Fruit fly (Drosophila melanogaster) Kc167 (cell line): Measurements from ENCODE around the gene CCT6.

Experiments used
- Myc ChIP-seq: fragments of >200 bp; optimal IDR thresholded peaks from 2 replicates; lab custom pipeline; 2017; ENCODE audit warnings: missing external identifiers
- Sin3A ChIP-seq: fragments of >200 bp; optimal IDR thresholded peaks from 2 replicates; lab custom pipeline; 2018; ENCODE audit warnings: missing external identifiers
- h ChIP-seq: fragments of >200 bp; optimal IDR thresholded peaks from 3 replicates; lab custom pipeline; 2018; ENCODE audit warnings: missing external identifiers
- insv ChIP-seq: fragments of >200 bp; optimal IDR thresholded peaks from 3 replicates; lab custom pipeline; 2018; ENCODE audit warnings: missing external identifiers
- psq ChIP-seq: fragments of >200 bp; optimal IDR thresholded peaks from 2 replicates; lab custom pipeline; 2017; ENCODE audit warnings: missing external identifiers
- ttk ChIP-seq: sonication (Bioruptor generic); optimal IDR thresholded peaks from 2 replicates; lab custom pipeline; 2017; ENCODE audit warnings: missing external identifiers

CCT6 gene

DNA sequence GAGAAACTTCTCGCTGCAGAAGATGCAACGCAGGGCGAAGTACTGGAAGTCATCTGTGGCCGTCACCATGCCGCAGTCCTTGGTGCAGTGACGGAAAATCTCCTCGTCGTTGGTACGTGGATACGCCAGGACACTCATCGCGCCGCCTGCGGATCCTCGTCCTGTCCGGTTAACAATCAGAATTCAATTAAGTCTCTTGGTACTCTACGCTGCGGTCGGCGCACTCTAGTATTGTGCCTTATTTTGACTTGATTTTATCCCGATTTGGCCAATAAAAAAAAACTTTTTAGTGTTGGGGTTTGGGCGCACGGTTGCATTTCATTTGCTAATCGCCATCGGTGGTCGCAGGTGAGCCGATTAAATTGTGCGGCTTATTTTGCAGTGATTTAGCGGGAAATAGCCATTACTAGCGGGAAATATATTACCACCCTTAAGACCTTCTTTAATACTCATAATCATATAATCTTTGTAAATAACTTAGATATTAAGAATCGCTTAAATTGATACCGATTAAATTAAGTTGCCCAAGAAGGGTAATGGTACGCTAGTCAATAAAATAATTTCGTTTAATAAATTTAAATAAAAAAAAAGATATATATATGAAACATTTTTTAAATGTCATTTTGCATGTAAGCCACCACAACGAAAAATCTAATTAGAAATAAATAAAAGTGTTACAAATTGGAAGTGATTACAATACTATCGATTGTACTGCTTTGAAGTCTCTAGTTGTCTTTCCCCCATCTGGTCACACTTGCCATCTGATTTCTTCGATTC is at the start of gene CCT6, which contains the start of gene CG8944:
Gene CCT6 (plus strand): TSS at position 744 of the 777 bp plus-strand sequence.
Gene CG8944 (minus strand): TSS at position 327 of the 777 bp plus-strand sequence.
- TF ChIP-seq insv = no peak
- no peak for TF ChIP-seq Myc (lab: Kevin White, UChicago)
- TF ChIP-seq ttk (lab: Kevin White, UChicago) = no peak
- TF ChIP-seq psq (lab: Kevin White, UChicago) = no peak
- TF ChIP-seq h (lab: Kevin White, UChicago) = no peak
- no peak for TF ChIP-seq Sin3A (lab: Kevin White, UChicago)

- TF ChIP-seq Sin3A (lab: Kevin White, UChicago) (no peak), h (lab: Kevin White, UChicago) (no peak), ttk (lab: Kevin White, UChicago) (no peak), insv (no peak), psq (lab: Kevin White, UChicago) (no peak), Myc (lab: Kevin White, UChicago) (no peak)
Measured at dm6 chrX:15696854-15697540, 49.5 kb upstream of the CCT6 start, which contains the start of gene CG8128. TSS of gene CG8128 (plus strand) at chrX:15697494.

DNA sequence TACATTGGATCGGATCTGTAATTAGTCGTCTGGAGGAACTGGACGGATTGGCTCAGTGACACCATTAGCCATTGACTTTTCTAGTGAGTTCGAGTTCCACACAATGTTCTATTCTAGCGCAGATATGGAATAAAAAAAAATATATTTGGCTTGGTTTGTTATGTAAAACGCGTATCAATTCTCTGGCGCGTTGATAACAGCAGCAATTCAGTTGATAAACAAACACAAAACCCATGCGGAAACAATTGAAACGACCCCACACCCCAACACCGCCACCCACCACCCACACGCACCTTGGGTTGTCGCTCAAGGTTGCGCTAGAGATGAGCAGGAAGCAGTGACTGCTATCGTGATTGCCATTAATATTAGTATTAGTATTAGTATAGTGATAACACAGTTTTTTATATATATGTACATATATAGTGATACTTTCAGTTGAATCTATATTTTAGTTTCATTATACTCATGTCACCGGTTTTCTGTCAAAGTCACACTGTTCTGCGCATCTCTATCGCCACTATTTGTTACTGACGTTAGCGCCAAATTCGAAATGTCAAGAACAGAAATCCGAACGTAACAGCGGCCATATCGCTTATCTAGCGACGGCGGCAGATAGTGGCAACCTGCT is 48.8 kb upstream of the CCT6 start:
- no peak for TF ChIP-seq ttk (lab: Kevin White, UChicago)
- TF ChIP-seq Myc (lab: Kevin White, UChicago) = no peak

- TF ChIP-seq Sin3A (lab: Kevin White, UChicago) (no peak), insv (no peak), h (lab: Kevin White, UChicago) (no peak), psq (lab: Kevin White, UChicago) (no peak), ttk (lab: Kevin White, UChicago) (no peak), Myc (lab: Kevin White, UChicago) (no peak)
Measured at dm6 chrX:15701047-15701446, 45.4 kb upstream of the CCT6 start, which contains the start of gene CG9240. TSS of gene CG9240 (minus strand) at chrX:15701259.

DNA sequence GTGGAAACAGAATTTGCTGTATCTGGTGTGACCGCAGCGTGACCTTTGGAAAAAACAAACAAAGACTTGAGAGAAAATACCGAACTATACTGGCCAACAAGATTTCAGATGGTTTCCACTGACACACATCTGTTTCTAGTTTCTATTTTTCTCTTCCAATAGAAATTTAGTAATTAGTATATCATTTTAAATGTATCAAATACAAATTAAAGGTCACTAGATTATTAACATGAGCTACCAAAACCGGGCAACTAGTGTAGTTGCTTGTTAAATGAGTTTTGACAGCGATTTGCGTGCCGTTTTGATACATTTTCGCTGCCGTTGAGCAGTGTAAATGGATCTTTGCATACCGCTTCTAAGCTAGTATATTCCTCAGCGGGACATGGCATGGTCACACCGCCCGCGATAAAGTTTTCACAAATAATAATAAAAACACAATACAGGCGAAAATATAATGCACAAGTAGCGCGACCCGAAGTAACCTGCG is 42.7 kb upstream of the CCT6 start, which contains the start of the genes Pis and Hap40:
Gene Pis (minus strand): TSS at position 51 of the 487 bp plus-strand sequence.
Gene Hap40 (plus strand): TSS at position 406 of the 487 bp plus-strand sequence.
- TF ChIP-seq ttk (lab: Kevin White, UChicago) (no peak), Myc (lab: Kevin White, UChicago) (no peak), psq (lab: Kevin White, UChicago) (no peak), h (lab: Kevin White, UChicago) (no peak), Sin3A (lab: Kevin White, UChicago) (no peak), insv (no peak)

DNA sequence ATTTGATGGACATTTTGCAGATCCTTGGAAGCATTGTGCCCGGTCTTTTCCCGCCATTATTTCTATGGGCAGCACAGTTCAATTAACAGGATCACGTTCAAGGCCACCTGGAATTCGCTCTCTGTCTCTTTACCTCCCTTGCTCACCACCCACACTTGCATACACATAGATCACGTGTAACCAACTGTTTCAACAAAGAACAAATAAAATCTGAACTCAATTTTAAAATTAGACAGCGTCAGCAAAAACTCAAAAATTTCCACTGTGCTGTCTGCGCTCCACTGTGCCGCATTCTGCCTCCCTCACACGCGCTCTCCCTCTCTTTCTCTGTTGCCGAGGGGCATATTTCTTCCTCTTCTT is 36.8 kb upstream of the CCT6 start:
- no peak for TF ChIP-seq Myc (lab: Kevin White, UChicago)
- no peak for TF ChIP-seq psq (lab: Kevin White, UChicago)

DNA sequence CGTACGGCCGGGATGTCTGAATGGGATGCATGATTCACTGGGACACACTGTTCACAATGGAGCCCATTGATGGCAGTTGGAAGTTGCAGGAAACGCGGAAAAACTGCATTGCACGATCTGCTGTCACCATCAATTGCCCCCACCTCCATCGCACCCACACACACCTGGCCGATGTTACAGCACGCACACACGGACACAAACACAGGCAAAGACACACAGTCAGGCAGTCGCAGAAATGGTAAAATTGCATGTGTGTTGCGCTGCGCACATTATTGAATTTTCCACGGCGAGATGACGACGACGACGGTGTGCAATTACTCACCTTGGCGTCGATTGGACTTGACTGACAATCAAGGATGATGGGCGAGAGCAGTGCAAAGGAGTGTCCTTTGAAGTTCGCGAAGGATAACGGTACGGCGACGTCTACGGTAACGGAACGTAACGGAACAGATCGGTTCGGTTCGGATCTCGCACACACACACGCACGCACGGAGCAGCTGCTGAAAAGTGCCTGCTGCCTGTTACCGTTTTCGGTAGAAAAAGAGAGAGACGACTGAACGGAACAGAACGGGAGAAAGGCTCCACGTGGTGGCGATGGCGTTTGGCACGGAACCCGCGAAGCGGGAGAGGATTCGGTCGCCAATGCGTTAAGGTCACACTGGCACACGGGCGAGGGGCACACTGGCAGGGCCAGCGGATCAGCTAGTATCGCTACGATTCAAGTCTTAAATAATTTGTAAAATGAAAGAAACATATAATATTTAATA is 36.3 kb upstream of the CCT6 start, which contains the start of the genes CG9281 and CG15601:
Gene CG9281 (minus strand): TSS at position 556 of the 767 bp plus-strand sequence.
Gene CG15601 (plus strand): TSS at position 664 of the 767 bp plus-strand sequence.
- TF ChIP-seq psq (lab: Kevin White, UChicago) (no peak), Myc (lab: Kevin White, UChicago) (no peak), h (lab: Kevin White, UChicago) (no peak), ttk (lab: Kevin White, UChicago) (no peak), insv (no peak), Sin3A (lab: Kevin White, UChicago) (no peak)

dm6 chrX:15710751-15711179 is 35.7 kb upstream of the CCT6 start:
- TF ChIP-seq psq (lab: Kevin White, UChicago) (no peak), h (lab: Kevin White, UChicago) (no peak), Myc (lab: Kevin White, UChicago) (no peak), Sin3A (lab: Kevin White, UChicago) (no peak), ttk (lab: Kevin White, UChicago) (no peak), insv (no peak)

- no peak for TF ChIP-seq Myc (lab: Kevin White, UChicago)
- TF ChIP-seq psq (lab: Kevin White, UChicago) = no peak
- no peak for TF ChIP-seq h (lab: Kevin White, UChicago)
- no peak for TF ChIP-seq ttk (lab: Kevin White, UChicago)
- no peak for TF ChIP-seq insv
- TF ChIP-seq Sin3A (lab: Kevin White, UChicago) = no peak
Measured at dm6 chrX:15712409-15712808, 34.0 kb upstream of the CCT6 start, which contains the start of gene HUWE1. TSS of gene HUWE1 (plus strand) at chrX:15712628.

DNA sequence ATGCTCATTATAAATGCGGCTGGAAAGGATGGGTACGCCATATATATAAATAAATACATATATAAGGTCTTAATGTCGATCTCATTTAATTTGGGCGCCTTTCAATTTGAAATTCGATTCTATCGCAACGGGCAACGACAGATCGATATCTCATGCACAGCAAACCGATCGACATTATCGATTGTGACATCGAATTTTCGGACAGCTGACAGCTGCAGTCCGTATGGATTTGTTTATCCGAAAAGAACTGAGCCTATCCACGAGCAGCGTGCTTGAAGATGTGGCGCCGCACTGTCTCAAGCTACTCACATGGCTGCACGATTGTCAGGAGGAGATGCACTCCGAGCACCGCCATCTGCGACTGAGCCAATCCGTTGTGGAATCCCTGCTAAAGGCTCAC is 14.5 kb upstream of the CCT6 start, which contains the start of gene CG8191:
Gene CG8191 (plus strand): TSS at position 211 of the 400 bp plus-strand sequence.
- no peak for TF ChIP-seq Myc (lab: Kevin White, UChicago)
- TF ChIP-seq Sin3A (lab: Kevin White, UChicago) = no peak
- TF ChIP-seq h (lab: Kevin White, UChicago) = no peak
- no peak for TF ChIP-seq ttk (lab: Kevin White, UChicago)
- TF ChIP-seq insv = no peak
- TF ChIP-seq psq (lab: Kevin White, UChicago) = no peak
